Fruit fly (Drosophila melanogaster): ENCODE measurements around the gene Arfrp1.

The Arfrp1 gene

dm6 chrX:9118961-9119633 is 12.2 kb downstream of the Arfrp1 start (continued):
- TF ChIP-seq CG6654 (GFP tag; optimal IDR thresholded peaks at IDR 0.05) (peak; percentile 24), BtbVII (GFP tag; optimal IDR thresholded peaks at IDR 0.05) (peak; percentile 37), aop (GFP tag; IDR thresholded peaks at IDR 0.05) (no peak), CG16779 (GFP tag; IDR thresholded peaks at IDR 0.05) (no peak), fd64A (GFP tag; optimal IDR thresholded peaks at IDR 0.05) (peak; percentile 10), CG10209 (GFP tag; optimal IDR thresholded peaks at IDR 0.05) (peak; percentile 2), CG2712 (tag; optimal IDR thresholded peaks at IDR 0.05) (peak; percentile 13), CG14710 (tag; optimal IDR thresholded peaks at IDR 0.05) (peak; percentile 47), hkb (optimal IDR thresholded peaks at IDR 0.05) (no peak), hkb (GFP tag; IDR thresholded peaks at IDR 0.05) (peak; percentile 64), E2f1 (GFP tag; IDR thresholded peaks at IDR 0.05) (no peak), Xbp1 (GFP tag; optimal IDR thresholded peaks at IDR 0.05) (no peak), Max (GFP tag; optimal IDR thresholded peaks at IDR 0.05) (peak; percentile 22), Meics (GFP tag; optimal IDR thresholded peaks at IDR 0.05) (peak; percentile 31), corto (GFP tag; optimal IDR thresholded peaks at IDR 0.05) (no peak), CG7928 (GFP tag; optimal IDR thresholded peaks at IDR 0.05) (no peak)

- no peak for TF ChIP-seq D19A (tag; optimal IDR thresholded peaks at IDR 0.05)
- TF ChIP-seq eyg (GFP tag; optimal IDR thresholded peaks at IDR 0.05) = no peak
- no peak for TF ChIP-seq jumu (GFP tag; optimal IDR thresholded peaks at IDR 0.05)
- TF ChIP-seq CG1603 (tag; optimal IDR thresholded peaks at IDR 0.05) = no peak
- TF ChIP-seq Spps (tag; optimal IDR thresholded peaks at IDR 0.05) = no peak
- TF ChIP-seq CG2116 (GFP tag; optimal IDR thresholded peaks at IDR 0.05) = no peak
- TF ChIP-seq CG30403 (GFP tag; optimal IDR thresholded peaks at IDR 0.05) = peak; percentile 38
- peak; percentile 5 for TF ChIP-seq NC2β (GFP tag; optimal IDR thresholded peaks at IDR 0.05)
- TF ChIP-seq CG13123 (GFP tag; optimal IDR thresholded peaks at IDR 0.05) = no peak
- TF ChIP-seq CG9727 (GFP tag; optimal IDR thresholded peaks at IDR 0.05) = peak; percentile 16
- no peak for TF ChIP-seq CHES-1-like (GFP tag; optimal IDR thresholded peaks at IDR 0.05)
- TF ChIP-seq rib (GFP tag; IDR thresholded peaks at IDR 0.05) = no peak
- no peak for TF ChIP-seq CG17359 (tag; optimal IDR thresholded peaks at IDR 0.05)
- no peak for TF ChIP-seq HLH4C (GFP tag; IDR thresholded peaks at IDR 0.05; ENCODE audit: partially characterized antibody)
- no peak for TF ChIP-seq Lpt (GFP tag; optimal IDR thresholded peaks at IDR 0.05)
- TF ChIP-seq grau (tag; optimal IDR thresholded peaks at IDR 0.05) = peak; percentile 29
- TF ChIP-seq wek (GFP tag; optimal IDR thresholded peaks at IDR 0.05) = no peak
- TF ChIP-seq maf-S (GFP tag; optimal IDR thresholded peaks at IDR 0.05) = no peak
- no peak for TF ChIP-seq Rx (GFP tag; IDR thresholded peaks at IDR 0.05)
- TF ChIP-seq croc (GFP tag; conservative IDR thresholded peaks at IDR 0.05) = no peak
- no peak for TF ChIP-seq CG32532 (GFP tag; IDR thresholded peaks at IDR 0.05)
- no peak for TF ChIP-seq pan (optimal IDR thresholded peaks at IDR 0.05)
- TF ChIP-seq pan (GFP tag; optimal IDR thresholded peaks at IDR 0.05 in 1 of 2, IDR thresholded peaks at IDR 0.05 in 1 of 2) = no peak
- no peak for TF ChIP-seq ap (GFP tag; IDR thresholded peaks at IDR 0.05)
- TF ChIP-seq dimm (GFP tag; IDR thresholded peaks at IDR 0.05) = no peak
- no peak for TF ChIP-seq lola (GFP tag; optimal IDR thresholded peaks at IDR 0.05)
- no peak for TF ChIP-seq sens-2 (GFP tag; IDR thresholded peaks at IDR 0.05)
- no peak for TF ChIP-seq Sry-β (GFP tag; optimal IDR thresholded peaks at IDR 0.05)
- TF ChIP-seq sob (GFP tag; IDR thresholded peaks at IDR 0.05) = no peak
- TF ChIP-seq lab (GFP tag; optimal IDR thresholded peaks at IDR 0.05) = peak; percentile 43
- TF ChIP-seq crol (GFP tag; IDR thresholded peaks at IDR 0.05) = peak; percentile 73
- TF ChIP-seq fd96Cb (tag; optimal IDR thresholded peaks at IDR 0.05) = peak; percentile 32
- no peak for TF ChIP-seq CG6654 (GFP tag; optimal IDR thresholded peaks at IDR 0.05)
- TF ChIP-seq pum (GFP tag; optimal IDR thresholded peaks at IDR 0.05) = peak; percentile 10
Measured at dm6 chrX:9119671-9120364, 12.9 kb downstream of the Arfrp1 start.

Measured in whole organism, embryonic.